Worm (Caenorhabditis elegans) whole organism, L2 larva: ENCODE data around the gene ZK688.10.

ENCODE experiments used
- F13H6.1 ChIP-seq: sonication (generic microtip); optimal IDR thresholded peaks from 2 replicates; lab custom pipeline; 2016; ENCODE audit warnings: missing genetic modification characterization, missing compliant biosample characterization
- R02D3.7 ChIP-seq: fragments of 150-350 bp; optimal IDR thresholded peaks from 2 replicates; lab custom pipeline; 2014; ENCODE audit warnings: missing biosample characterization, missing genetic modification characterization
- ZK546.5 ChIP-seq: sonication (generic microtip); optimal IDR thresholded peaks from 2 replicates; lab custom pipeline; 2017; ENCODE audit warnings: missing biosample characterization, missing genetic modification characterization
- aly-2 ChIP-seq: fragments of 150-350 bp; optimal IDR thresholded peaks from 2 replicates; lab custom pipeline; 2014; ENCODE audit warnings: missing biosample characterization, missing genetic modification characterization
- blmp-1 ChIP-seq: sonication (generic microtip); optimal IDR thresholded peaks from 2 replicates; lab custom pipeline; 2017; ENCODE audit warnings: missing genetic modification characterization, mild to moderate bottlenecking, missing compliant biosample characterization, antibody characterized with exemption, moderate library complexity; ENCODE audit not compliant: insufficient read depth
- ceh-16 ChIP-seq: fragments of 150-350 bp; optimal IDR thresholded peaks from 2 replicates; lab custom pipeline; 2014; ENCODE audit warnings: missing biosample characterization, missing genetic modification characterization
- ceh-82 ChIP-seq: fragments of 150-350 bp; optimal IDR thresholded peaks from 2 replicates; lab custom pipeline; 2014; ENCODE audit warnings: missing biosample characterization, missing genetic modification characterization
- crh-2 ChIP-seq: sonication (generic microtip); optimal IDR thresholded peaks from 2 replicates; lab custom pipeline; 2017; ENCODE audit warnings: missing biosample characterization, missing genetic modification characterization
- egl-27 ChIP-seq: sonication (generic microtip); optimal IDR thresholded peaks from 3 replicates; lab custom pipeline; 2017; ENCODE audit warnings: missing biosample characterization, missing genetic modification reagents, missing genetic modification characterization
- elt-1 ChIP-seq: fragments of 150-350 bp; optimal IDR thresholded peaks from 2 replicates; lab custom pipeline; 2014; ENCODE audit warnings: missing biosample characterization, missing genetic modification characterization
- elt-3 ChIP-seq: sonication (generic microtip); optimal IDR thresholded peaks from 2 replicates; lab custom pipeline; 2017; ENCODE audit warnings: missing biosample characterization, missing genetic modification characterization
- fos-1 ChIP-seq: fragments of 150-350 bp; optimal IDR thresholded peaks from 2 replicates; lab custom pipeline; 2014; ENCODE audit warnings: missing biosample characterization, missing genetic modification characterization
- gmeb-1 ChIP-seq: fragments of 150-350 bp; optimal IDR thresholded peaks from 2 replicates; lab custom pipeline; 2014; ENCODE audit warnings: missing biosample characterization, missing genetic modification characterization
- lin-11 ChIP-seq: fragments of 150-350 bp; sonication (generic microtip); optimal IDR thresholded peaks from 2 replicates; lab custom pipeline; 2014; ENCODE audit warnings: missing biosample characterization, missing genetic modification characterization, inconsistent platforms, mixed read lengths
- lin-13 ChIP-seq: fragments of 150-350 bp; optimal IDR thresholded peaks from 2 replicates; lab custom pipeline; 2014; ENCODE audit warnings: missing biosample characterization, missing genetic modification reagents, missing genetic modification characterization
- lin-39 ChIP-seq: fragments of 150-350 bp; optimal IDR thresholded peaks from 2 replicates; lab custom pipeline; 2014; ENCODE audit warnings: missing biosample characterization, missing genetic modification reagents, missing genetic modification characterization
- lsy-2 ChIP-seq, 2 experiments: fragments of 150-350 bp in 1 of 2; sonication (generic microtip) in 1 of 2; optimal IDR thresholded peaks; 2 replicates each; lab custom pipeline; 2014 to 2017; ENCODE audit warnings: missing biosample characterization in 2 of 2, missing genetic modification characterization in 2 of 2
- mab-5 ChIP-seq: fragments of 150-350 bp; optimal IDR thresholded peaks from 2 replicates; lab custom pipeline; 2014; ENCODE audit warnings: missing biosample characterization, missing genetic modification characterization
- mbf-1 ChIP-seq: sonication (generic microtip); optimal IDR thresholded peaks from 2 replicates; lab custom pipeline; 2017; ENCODE audit warnings: missing biosample characterization, missing genetic modification characterization
- mdl-1 ChIP-seq, 2 experiments: fragments of 150-350 bp in 1 of 2; sonication (generic microtip) in 1 of 2; optimal IDR thresholded peaks; 2 replicates each; lab custom pipeline; 2017; ENCODE audit warnings: missing biosample characterization in 2 of 2, missing genetic modification characterization in 2 of 2
- nhr-10 ChIP-seq: sonication (generic microtip); optimal IDR thresholded peaks from 2 replicates; lab custom pipeline; 2017; ENCODE audit warnings: missing biosample characterization, missing genetic modification characterization
- nhr-11 ChIP-seq: fragments of 150-350 bp; optimal IDR thresholded peaks from 2 replicates; lab custom pipeline; 2014; ENCODE audit warnings: missing biosample characterization, missing genetic modification characterization
- nhr-12 ChIP-seq: fragments of 150-350 bp; optimal IDR thresholded peaks from 2 replicates; lab custom pipeline; 2014; ENCODE audit warnings: missing biosample characterization, missing genetic modification characterization
- nhr-21 ChIP-seq: fragments of 150-350 bp; optimal IDR thresholded peaks from 2 replicates; lab custom pipeline; 2014; ENCODE audit warnings: missing biosample characterization, missing genetic modification characterization
- nhr-23 ChIP-seq: fragments of 150-350 bp; optimal IDR thresholded peaks from 2 replicates; lab custom pipeline; 2014; ENCODE audit warnings: missing biosample characterization, missing genetic modification reagents, missing genetic modification characterization
- nhr-237 ChIP-seq: fragments of 150-350 bp; optimal IDR thresholded peaks from 2 replicates; lab custom pipeline; 2014; ENCODE audit warnings: missing biosample characterization, missing genetic modification characterization
- nhr-25 ChIP-seq: fragments of 150-350 bp; sonication (generic microtip); optimal IDR thresholded peaks from 3 replicates; lab custom pipeline; 2014; ENCODE audit warnings: missing biosample characterization, missing genetic modification characterization
- nhr-6 ChIP-seq: fragments of 150-350 bp; optimal IDR thresholded peaks from 2 replicates; lab custom pipeline; 2014; ENCODE audit warnings: missing biosample characterization, missing genetic modification characterization
- nhr-77 ChIP-seq: fragments of 150-350 bp; optimal IDR thresholded peaks from 2 replicates; lab custom pipeline; 2014; ENCODE audit warnings: missing biosample characterization, missing genetic modification characterization
- peb-1 ChIP-seq: fragments of 150-350 bp; optimal IDR thresholded peaks from 2 replicates; lab custom pipeline; 2014; ENCODE audit warnings: missing biosample characterization, missing genetic modification characterization
- sem-4 ChIP-seq: fragments of 150-350 bp; optimal IDR thresholded peaks from 2 replicates; lab custom pipeline; 2014; ENCODE audit warnings: missing biosample characterization, missing genetic modification reagents, missing genetic modification characterization
- sma-3 ChIP-seq: sonication (generic microtip); optimal IDR thresholded peaks from 2 replicates; lab custom pipeline; 2016; ENCODE audit warnings: missing genetic modification reagents, missing genetic modification characterization, missing compliant biosample characterization
- sma-9 ChIP-seq, 2 experiments: fragments of 150-350 bp in 1 of 2; sonication (generic microtip) in 1 of 2; optimal IDR thresholded peaks; 2 replicates each; lab custom pipeline; 2014 to 2016; ENCODE audit warnings: missing genetic modification characterization in 2 of 2, mild to moderate bottlenecking in 1 of 2, missing biosample characterization in 1 of 2, missing compliant biosample characterization in 1 of 2, missing genetic modification reagents in 1 of 2, moderate library complexity in 1 of 2
- unc-39 ChIP-seq: fragments of 150-350 bp; optimal IDR thresholded peaks from 2 replicates; lab custom pipeline; 2014; ENCODE audit warnings: missing biosample characterization, missing genetic modification characterization
- unc-55 ChIP-seq: fragments of 150-350 bp; sonication (generic microtip); optimal IDR thresholded peaks from 3 replicates; lab custom pipeline; 2014; ENCODE audit warnings: missing biosample characterization, missing genetic modification reagents, missing genetic modification characterization
- unc-62 ChIP-seq: fragments of 150-350 bp; optimal IDR thresholded peaks from 2 replicates; lab custom pipeline; 2014; ENCODE audit warnings: missing biosample characterization, missing genetic modification reagents, missing genetic modification characterization
- zag-1 ChIP-seq: fragments of 150-350 bp; optimal IDR thresholded peaks from 2 replicates; lab custom pipeline; 2014; ENCODE audit warnings: missing biosample characterization, missing genetic modification characterization
- ztf-11 ChIP-seq: sonication (generic microtip); optimal IDR thresholded peaks from 2 replicates; lab custom pipeline; 2017; ENCODE audit warnings: missing biosample characterization, missing genetic modification characterization
- ztf-4 ChIP-seq: fragments of 150-350 bp; optimal IDR thresholded peaks from 2 replicates; lab custom pipeline; 2014; ENCODE audit warnings: missing biosample characterization, missing genetic modification characterization

The ZK688.10 gene

ce11 chrIII:7909263-7909662 is 12.4 kb upstream of the ZK688.10 start, which contains the start of gene ZK688.1:
ZK688.1 (plus strand) TSS chrIII:7909563.
- no peak for TF ChIP-seq lsy-2 (tag; optimal IDR thresholded peaks at IDR 0.05; lab: Kevin White, UChicago)
- no peak for TF ChIP-seq mbf-1 (tag; lab: Kevin White, UChicago)
- TF ChIP-seq zag-1 (tag; lab: Kevin White, UChicago), result no peak
- TF ChIP-seq R02D3.7, result no peak
- TF ChIP-seq peb-1 (tag; lab: Kevin White, UChicago), result no peak
- TF ChIP-seq aly-2 (tag; lab: Kevin White, UChicago), result no peak
- TF ChIP-seq blmp-1 (tag; lab: Kevin White, UChicago), result no peak
- no peak for TF ChIP-seq gmeb-1 (tag; lab: Kevin White, UChicago)
- no peak for TF ChIP-seq nhr-12 (tag; lab: Kevin White, UChicago)
- no peak for TF ChIP-seq nhr-10
- TF ChIP-seq lin-13 (GFP tag; lab: Kevin White, UChicago), result no peak
- TF ChIP-seq unc-55, result no peak
- TF ChIP-seq mdl-1 (tag; optimal IDR thresholded peaks at IDR 0.05; lab: Kevin White, UChicago), result no peak
- TF ChIP-seq nhr-237 (tag; lab: Kevin White, UChicago), result no peak
- TF ChIP-seq crh-2, result no peak
- TF ChIP-seq ZK546.5 (tag; lab: Kevin White, UChicago), result no peak
- no peak for TF ChIP-seq nhr-6 (tag; lab: Kevin White, UChicago)
- no peak for TF ChIP-seq egl-27 (tag; lab: Kevin White, UChicago)

ce11 chrIII:7907515-7907914 is 10.7 kb upstream of the ZK688.10 start, which contains the start of gene pcp-5:
pcp-5 (minus strand) TSS chrIII:7907615.
- TF ChIP-seq peb-1 (tag; lab: Kevin White, UChicago), result no peak
- TF ChIP-seq elt-1 (tag; lab: Kevin White, UChicago), result no peak
- TF ChIP-seq mab-5 (tag; lab: Kevin White, UChicago), result no peak
- TF ChIP-seq lin-39 (tag; lab: Kevin White, UChicago), result no peak
- no peak for TF ChIP-seq nhr-11 (tag; lab: Kevin White, UChicago)
- peak in 1 of 2 experiments; percentile 6 for TF ChIP-seq lsy-2 (tag; optimal IDR thresholded peaks at IDR 0.05; lab: Kevin White, UChicago)
- TF ChIP-seq unc-39 (tag; lab: Kevin White, UChicago), result no peak
- no peak for TF ChIP-seq ztf-4

- TF ChIP-seq unc-55, result no peak
- TF ChIP-seq mab-5 (tag; lab: Kevin White, UChicago), result no peak
- TF ChIP-seq nhr-77, result no peak
- no peak for TF ChIP-seq elt-3 (tag; lab: Kevin White, UChicago)
- no peak for TF ChIP-seq F13H6.1 (tag; lab: Kevin White, UChicago)
- TF ChIP-seq nhr-25 (tag; lab: Kevin White, UChicago), result no peak
- TF ChIP-seq mbf-1 (tag; lab: Kevin White, UChicago), result no peak
- no peak for TF ChIP-seq lin-39 (tag; lab: Kevin White, UChicago)
- no peak for TF ChIP-seq peb-1 (tag; lab: Kevin White, UChicago)
- TF ChIP-seq nhr-21 (tag; lab: Kevin White, UChicago), result no peak
- no peak for TF ChIP-seq sma-9 (GFP tag; optimal IDR thresholded peaks at IDR 0.05; lab: Kevin White, UChicago)
- no peak for TF ChIP-seq sma-9 (tag; optimal IDR thresholded peaks at IDR 0.05; lab: Kevin White, UChicago)
Observed at ce11 chrIII:7903427-7903826, 6.6 kb upstream of the ZK688.10 start.

- TF ChIP-seq nhr-77 (no peak), fos-1 (tag; lab: Kevin White, UChicago) (no peak), elt-3 (tag; lab: Kevin White, UChicago) (no peak), sma-3 (GFP tag; lab: Kevin White, UChicago) (no peak), ceh-82 (tag; lab: Kevin White, UChicago) (no peak), ztf-11 (tag; lab: Kevin White, UChicago) (no peak)
- TF ChIP-seq, all 48 proteins: peak for 0
Observed at ce11 chrIII:7900733-7901132, 3.9 kb upstream of the ZK688.10 start, which contains the start of gene best-24. best-24 (plus strand) TSS chrIII:7901033.

ce11 chrIII:7897733-7898132 is 908 bp upstream of the ZK688.10 start:
- TF ChIP-seq nhr-25 (tag; lab: Kevin White, UChicago), result peak; percentile 76
- TF ChIP-seq unc-62 (GFP tag; lab: Kevin White, UChicago), result no peak
- TF ChIP-seq sma-9 (GFP tag; optimal IDR thresholded peaks at IDR 0.05; lab: Kevin White, UChicago), result peak; percentile 73
- no peak for TF ChIP-seq sma-9 (tag; optimal IDR thresholded peaks at IDR 0.05; lab: Kevin White, UChicago)
- no peak for TF ChIP-seq nhr-23
- peak; percentile 45 for TF ChIP-seq gmeb-1 (tag; lab: Kevin White, UChicago)
- TF ChIP-seq ceh-16, result no peak
- no peak for TF ChIP-seq lin-11 (tag; lab: Kevin White, UChicago)
- TF ChIP-seq unc-55, result no peak
- no peak for TF ChIP-seq nhr-237 (tag; lab: Kevin White, UChicago)
- TF ChIP-seq nhr-21 (tag; lab: Kevin White, UChicago), result peak; percentile 81
- peak; percentile 55 for TF ChIP-seq sma-3 (GFP tag; lab: Kevin White, UChicago)
- TF ChIP-seq sem-4 (tag; lab: Kevin White, UChicago), result no peak
- TF ChIP-seq blmp-1 (tag; lab: Kevin White, UChicago), result peak; percentile 1
- TF ChIP-seq lsy-2 (tag; optimal IDR thresholded peaks at IDR 0.05; lab: Kevin White, UChicago), result peak in 1 of 2 experiments; percentile 48
- TF ChIP-seq lin-13 (GFP tag; lab: Kevin White, UChicago), result no peak
